Fruit fly (Drosophila melanogaster) whole organism, embryonic: ENCODE results near the gene dj-1beta.

Source experiments
- ATbp ChIP-seq: fragments of 200-800 bp; sonication (Bioruptor generic); optimal IDR thresholded peaks from 2 replicates; lab custom pipeline; 2017; ENCODE audit warnings: missing biosample characterization, mild to moderate bottlenecking, missing genetic modification characterization, missing genetic modification reagents
- BEAF-32 ChIP-seq: fragments of 200-800 bp; sonication (Bioruptor generic); optimal IDR thresholded peaks from 3 replicates; lab custom pipeline; 2017; ENCODE audit warnings: missing biosample characterization, missing genetic modification characterization, mild to moderate bottlenecking, moderate library complexity, missing genetic modification reagents
- CG11696 ChIP-seq: fragments of 200-800 bp; sonication (Bioruptor generic); IDR thresholded peaks from 2 replicates; pipeline ENCODE4 v1.3.6; 2022; ENCODE audit warnings: missing biosample characterization, missing genetic modification characterization
- CG15073 ChIP-seq: fragments of 200-800 bp; sonication (Bioruptor generic); optimal IDR thresholded peaks from 2 replicates; lab custom pipeline; 2016; ENCODE audit warnings: missing biosample characterization, missing genetic modification characterization
- CG15479 ChIP-seq: fragments of 200-800 bp; sonication (Bioruptor generic); optimal IDR thresholded peaks from 3 replicates; lab custom pipeline; 2019; ENCODE audit warnings: missing biosample characterization, mild to moderate bottlenecking, missing genetic modification characterization, moderate library complexity
- CG16813 ChIP-seq: fragments of 200-800 bp; sonication (Bioruptor generic); IDR thresholded peaks from 3 replicates; pipeline ENCODE4 v1.3.6; 2022; ENCODE audit warnings: missing biosample characterization, missing genetic modification characterization; ENCODE audit not compliant: partially characterized antibody
- CG18599 ChIP-seq: fragments of 200-800 bp; sonication (Bioruptor generic); optimal IDR thresholded peaks from 3 replicates; lab custom pipeline; 2017; ENCODE audit warnings: missing biosample characterization, missing genetic modification characterization, mild to moderate bottlenecking, moderate library complexity, missing genetic modification reagents
- CG2678 ChIP-seq: fragments of 200-800 bp; sonication (Bioruptor generic); optimal IDR thresholded peaks from 3 replicates; lab custom pipeline; 2019; ENCODE audit warnings: missing biosample characterization, mild to moderate bottlenecking, missing genetic modification characterization, moderate library complexity
- CG31365 ChIP-seq: fragments of 200-800 bp; sonication (Bioruptor generic); optimal IDR thresholded peaks from 2 replicates; lab custom pipeline; 2018; ENCODE audit warnings: missing biosample characterization, mild to moderate bottlenecking, missing genetic modification characterization
- CG32772 ChIP-seq: fragments of 200-800 bp; sonication (Bioruptor generic); IDR thresholded peaks from 2 replicates; pipeline ENCODE4 v1.3.6; 2022; ENCODE audit warnings: missing biosample characterization, missing genetic modification characterization
- CG4328 ChIP-seq: fragments of 200-800 bp; sonication (Bioruptor generic); optimal IDR thresholded peaks from 3 replicates; lab custom pipeline; 2017; ENCODE audit warnings: missing biosample characterization, missing genetic modification reagents, missing genetic modification characterization
- CG43689 ChIP-seq: fragments of 200-800 bp; sonication (Bioruptor generic); IDR thresholded peaks from 2 replicates; pipeline ENCODE4 v1.3.6; 2022; ENCODE audit warnings: missing biosample characterization, missing genetic modification characterization
- CG4730 ChIP-seq: fragments of 200-800 bp; sonication (Bioruptor generic); IDR thresholded peaks from 2 replicates; pipeline ENCODE4 v1.3.6; 2022; ENCODE audit warnings: missing biosample characterization, missing genetic modification characterization
- CG5245 ChIP-seq: fragments of 200-800 bp; sonication (Bioruptor generic); optimal IDR thresholded peaks from 3 replicates; lab custom pipeline; 2016; ENCODE audit warnings: missing biosample characterization, missing genetic modification characterization
- CG6689 ChIP-seq: fragments of 200-800 bp; sonication (Bioruptor generic); IDR thresholded peaks from 2 replicates; pipeline ENCODE4 v1.3.6; 2022; ENCODE audit warnings: missing biosample characterization, missing genetic modification characterization
- CG7357 ChIP-seq: fragments of 200-800 bp; sonication (Bioruptor generic); IDR thresholded peaks from 3 replicates; pipeline ENCODE4 v1.3.6; 2022; ENCODE audit warnings: missing biosample characterization, missing genetic modification characterization
- CG8281 ChIP-seq: fragments of 200-800 bp; sonication (Bioruptor generic); optimal IDR thresholded peaks from 2 replicates; lab custom pipeline; 2018; ENCODE audit warnings: missing biosample characterization, mild to moderate bottlenecking, missing genetic modification characterization, moderate library complexity
- Chrac-16 ChIP-seq: fragments of 200-800 bp; sonication (Bioruptor generic); optimal IDR thresholded peaks from 3 replicates; lab custom pipeline; 2016; ENCODE audit warnings: missing biosample characterization, missing genetic modification characterization
- CoRest ChIP-seq: fragments of 200-800 bp; sonication (Bioruptor generic); optimal IDR thresholded peaks from 3 replicates; lab custom pipeline; 2018; ENCODE audit warnings: missing biosample characterization, mild to moderate bottlenecking, missing genetic modification characterization, moderate library complexity
- Drgx ChIP-seq: fragments of 200-800 bp; sonication (Bioruptor generic); IDR thresholded peaks from 2 replicates; pipeline ENCODE4 v1.3.6; 2022; ENCODE audit warnings: missing biosample characterization, missing genetic modification characterization
- HmgZ ChIP-seq: fragments of 200-800 bp; sonication (Bioruptor generic); optimal IDR thresholded peaks from 2 replicates; lab custom pipeline; 2018; ENCODE audit warnings: missing biosample characterization, mild to moderate bottlenecking, missing genetic modification characterization
- MBD-R2 ChIP-seq: fragments of 200-800 bp; sonication (Bioruptor generic); IDR thresholded peaks from 2 replicates; pipeline ENCODE4 v1.3.6; 2022; ENCODE audit warnings: missing biosample characterization, missing genetic modification characterization
- Nf-YB ChIP-seq: fragments of 200-800 bp; sonication (Bioruptor generic); optimal IDR thresholded peaks from 3 replicates; lab custom pipeline; 2019; ENCODE audit warnings: missing biosample characterization, mild to moderate bottlenecking, missing genetic modification characterization, moderate library complexity
- Oaz ChIP-seq: fragments of 200-800 bp; sonication (Bioruptor generic); IDR thresholded peaks from 2 replicates; pipeline ENCODE4 v1.3.6; 2022; ENCODE audit warnings: missing biosample characterization, missing genetic modification characterization
- Oli ChIP-seq: fragments of 200-800 bp; sonication (Bioruptor generic); optimal IDR thresholded peaks from 2 replicates; lab custom pipeline; 2018; ENCODE audit warnings: missing biosample characterization, mild to moderate bottlenecking, missing genetic modification characterization, moderate library complexity
- Xbp1 ChIP-seq: fragments of 200-800 bp; sonication (Bioruptor generic); optimal IDR thresholded peaks from 3 replicates; lab custom pipeline; 2016; ENCODE audit warnings: missing biosample characterization, mild to moderate bottlenecking, missing genetic modification characterization
- YL-1 ChIP-seq: fragments of 200-800 bp; sonication (Bioruptor generic); optimal IDR thresholded peaks from 3 replicates; lab custom pipeline; 2017; ENCODE audit warnings: missing biosample characterization, mild to moderate bottlenecking, missing genetic modification characterization
- ac ChIP-seq: fragments of 200-800 bp; sonication (Bioruptor generic); optimal IDR thresholded peaks from 3 replicates; lab custom pipeline; 2017; ENCODE audit warnings: missing biosample characterization, mild to moderate bottlenecking, missing genetic modification characterization
- bcd ChIP-seq: fragments of 200-800 bp; sonication (Bioruptor generic); optimal IDR thresholded peaks from 2 replicates; lab custom pipeline; 2017; ENCODE audit warnings: missing biosample characterization, mild to moderate bottlenecking, missing genetic modification characterization
- danr ChIP-seq: fragments of 200-800 bp; sonication (Bioruptor generic); IDR thresholded peaks from 2 replicates; pipeline ENCODE4 v1.3.6; 2022; ENCODE audit warnings: missing biosample characterization, missing genetic modification characterization
- dmrt11E ChIP-seq: fragments of 200-800 bp; sonication (Bioruptor generic); optimal IDR thresholded peaks from 3 replicates; lab custom pipeline; 2018; ENCODE audit warnings: missing biosample characterization, mild to moderate bottlenecking, missing genetic modification characterization, moderate library complexity
- eve ChIP-seq, 2 experiments: fragments of >200 bp; optimal IDR thresholded peaks; 2 replicates each; lab custom pipeline; 2017; ENCODE audit warnings: missing biosample characterization in 2 of 2, missing genetic modification characterization in 2 of 2
- exex ChIP-seq: fragments of 200-800 bp; sonication (Bioruptor generic); optimal IDR thresholded peaks from 4 replicates; lab custom pipeline; 2018; ENCODE audit warnings: missing biosample characterization, mild to moderate bottlenecking, missing genetic modification characterization, moderate library complexity
- fru ChIP-seq: fragments of >200 bp; optimal IDR thresholded peaks from 2 replicates; lab custom pipeline; 2017
- her ChIP-seq: fragments of 200-800 bp; sonication (Bioruptor generic); optimal IDR thresholded peaks from 2 replicates; lab custom pipeline; 2016; ENCODE audit warnings: missing biosample characterization, missing genetic modification characterization
- ken ChIP-seq: fragments of 200-800 bp; sonication (Bioruptor generic); IDR thresholded peaks from 3 replicates; pipeline ENCODE4 v1.3.6; 2022; ENCODE audit warnings: missing biosample characterization, missing genetic modification characterization
- lola ChIP-seq, 3 experiments: fragments of >200 bp in 2 of 3; fragments of 200-800 bp in 1 of 3; sonication (Bioruptor generic) in 1 of 3; optimal IDR thresholded peaks; 2 replicates each; lab custom pipeline; 2017 to 2019; ENCODE audit warnings: missing biosample characterization in 3 of 3, missing genetic modification characterization in 3 of 3, mild to moderate bottlenecking in 1 of 3, moderate library complexity in 1 of 3
- nerfin-1 ChIP-seq: fragments of 200-800 bp; sonication (Bioruptor generic); optimal IDR thresholded peaks from 3 replicates; lab custom pipeline; 2019; ENCODE audit warnings: missing biosample characterization, mild to moderate bottlenecking, missing genetic modification characterization, moderate library complexity
- oc ChIP-seq: fragments of 200-800 bp; sonication (Bioruptor generic); optimal IDR thresholded peaks from 2 replicates; lab custom pipeline; 2018; ENCODE audit warnings: missing biosample characterization, mild to moderate bottlenecking, missing genetic modification characterization, moderate library complexity
- org-1 ChIP-seq: fragments of 200-800 bp; sonication (Bioruptor generic); optimal IDR thresholded peaks from 2 replicates; lab custom pipeline; 2017; ENCODE audit warnings: missing biosample characterization, missing genetic modification characterization
- ro ChIP-seq: fragments of 200-800 bp; sonication (Bioruptor generic); IDR thresholded peaks from 2 replicates; pipeline ENCODE4 v1.3.6; 2022; ENCODE audit warnings: missing biosample characterization, missing genetic modification characterization
- run ChIP-seq: fragments of 200-800 bp; sonication (Bioruptor generic); optimal IDR thresholded peaks from 3 replicates; lab custom pipeline; 2018; ENCODE audit warnings: missing biosample characterization, mild to moderate bottlenecking, missing genetic modification characterization
- slou ChIP-seq: fragments of 200-800 bp; sonication (Bioruptor generic); optimal IDR thresholded peaks from 3 replicates; lab custom pipeline; 2016; ENCODE audit warnings: missing biosample characterization, missing genetic modification characterization
- tap ChIP-seq: fragments of 200-800 bp; optimal IDR thresholded peaks from 3 replicates; lab custom pipeline; 2019; ENCODE audit warnings: missing biosample characterization, mild to moderate bottlenecking, missing genetic modification characterization, moderate library complexity
- tio ChIP-seq: fragments of 200-800 bp; sonication (Bioruptor generic); optimal IDR thresholded peaks from 2 replicates; lab custom pipeline; 2017; ENCODE audit warnings: missing biosample characterization, missing genetic modification characterization, inconsistent platforms
- trem ChIP-seq: fragments of 200-800 bp; optimal IDR thresholded peaks from 3 replicates; lab custom pipeline; 2019; ENCODE audit warnings: missing biosample characterization, mild to moderate bottlenecking, missing genetic modification characterization, moderate library complexity
- unc-4 ChIP-seq: fragments of 200-800 bp; sonication (Bioruptor generic); IDR thresholded peaks from 2 replicates; pipeline ENCODE4 v1.3.6; 2022; ENCODE audit warnings: missing biosample characterization, missing genetic modification characterization; ENCODE audit not compliant: partially characterized antibody
- vvl ChIP-seq: fragments of 200-800 bp; sonication (Bioruptor generic); IDR thresholded peaks from 2 replicates; pipeline ENCODE4 v1.3.6; 2022; ENCODE audit warnings: missing biosample characterization, missing genetic modification characterization
- wor ChIP-seq: fragments of 200-800 bp; sonication (Bioruptor generic); IDR thresholded peaks from 2 replicates; pipeline ENCODE4 v1.3.6; 2022; ENCODE audit warnings: missing biosample characterization, missing genetic modification characterization
- yki ChIP-seq: fragments of >200 bp; optimal IDR thresholded peaks from 3 replicates; lab custom pipeline; 2018

dj-1beta gene

dm6 chr3R:30803815-30804515 lies 3.0 kb upstream of the dj-1beta start (continued):
- TF ChIP-seq lola (GFP tag; optimal IDR thresholded peaks at IDR 0.05; lab: Kevin White, UChicago) (peak in 1 of 3 experiments; percentile 29), CG4730 (GFP tag; lab: Robert Waterston, UW) (no peak), YL-1 (GFP tag; lab: Kevin White, UChicago) (no peak), nerfin-1 (tag; lab: Kevin White, UChicago) (peak; percentile 34), BEAF-32 (GFP tag; lab: Kevin White, UChicago) (no peak), fru (lab: Kevin White, UChicago) (no peak), slou (GFP tag; lab: Kevin White, UChicago) (no peak), org-1 (GFP tag; lab: Kevin White, UChicago) (peak; percentile 18), CG6689 (GFP tag; lab: Robert Waterston, UW) (0 out of 2 replicates have a peak, but pooled peaks have one; percentile 5), Oaz (GFP tag; lab: Robert Waterston, UW) (no peak), bcd (GFP tag; lab: Kevin White, UChicago) (peak; percentile 24), CG43689 (GFP tag; lab: Robert Waterston, UW) (no peak), run (tag; lab: Kevin White, UChicago) (no peak), CG8281 (tag; lab: Kevin White, UChicago) (no peak), wor (peak; percentile 19; the same call in 1 of the 2 replicates), danr (GFP tag; lab: Robert Waterston, UW) (no peak), ac (GFP tag; lab: Kevin White, UChicago) (no peak), unc-4 (no peak), HmgZ (tag; lab: Kevin White, UChicago) (no peak), CG15073 (GFP tag; lab: Kevin White, UChicago) (no peak), CG32772 (GFP tag; lab: Robert Waterston, UW) (peak; percentile 21; the same call in 1 of the 2 replicates), Oli (tag; lab: Kevin White, UChicago) (peak; percentile 48), ro (GFP tag; lab: Robert Waterston, UW) (no peak), Xbp1 (GFP tag; lab: Kevin White, UChicago) (peak; percentile 34), CG2678 (tag; lab: Kevin White, UChicago) (peak; percentile 10), Chrac-16 (GFP tag; lab: Kevin White, UChicago) (no peak), CG15479 (GFP tag; lab: Kevin White, UChicago) (no peak), CG18599 (GFP tag; lab: Kevin White, UChicago) (peak; percentile 10), CG5245 (no peak), CG11696 (GFP tag; lab: Robert Waterston, UW) (no peak), tio (GFP tag; lab: Kevin White, UChicago) (no peak), MBD-R2 (no peak), tap (tag; lab: Kevin White, UChicago) (no peak), CG31365 (tag; lab: Kevin White, UChicago) (no peak), Nf-YB (peak; percentile 44), dmrt11E (tag; lab: Kevin White, UChicago) (peak; percentile 35), eve (GFP tag; optimal IDR thresholded peaks at IDR 0.05; lab: Kevin White, UChicago) (peak in 1 of 2 experiments; percentile 22), oc (tag; lab: Kevin White, UChicago) (no peak), exex (no peak), CoRest (peak; percentile 28), yki (no peak), vvl (GFP tag; lab: Robert Waterston, UW) (peak; percentile 21; the same call in 1 of the 2 replicates), trem (no peak), Drgx (GFP tag; lab: Robert Waterston, UW) (peak; percentile 79), her (GFP tag; lab: Kevin White, UChicago) (no peak), ATbp (GFP tag; lab: Kevin White, UChicago) (peak; percentile 34), CG7357 (peak; percentile 23; the same call in 1 of the 3 replicates), CG4328 (no peak), ken (GFP tag; lab: Robert Waterston, UW) (no peak), CG16813 (GFP tag; lab: Robert Waterston, UW) (no peak)
